Fruit fly (Drosophila melanogaster) whole organism, wandering third instar larva: ENCODE results near the gene Mst27D.
A peak's percentile ranks its signal among the peaks of the same experiment; 100 is the strongest.

Source experiments
- CG32264 ChIP-seq: fragments of 200-800 bp; sonication (Bioruptor generic); optimal IDR thresholded peaks from 2 replicates; lab custom pipeline; 2016; ENCODE audit warnings: missing biosample characterization, missing genetic modification characterization
- CG9705 ChIP-seq: fragments of 200-800 bp; sonication (Bioruptor generic); optimal IDR thresholded peaks from 2 replicates; lab custom pipeline; 2018; ENCODE audit warnings: missing biosample characterization, mild to moderate bottlenecking, missing genetic modification characterization
- Dif ChIP-seq: fragments of 200-275, 200-300 bp; sonication (Bioruptor generic); optimal IDR thresholded peaks from 2 replicates; lab custom pipeline; 2018; ENCODE audit warnings: missing biosample characterization, missing genetic modification characterization; ENCODE audit not compliant: partially characterized antibody
- HLH106 ChIP-seq: fragments of 200-800 bp; optimal IDR thresholded peaks from 3 replicates; lab custom pipeline; 2019; ENCODE audit warnings: missing biosample characterization, mild to moderate bottlenecking, missing genetic modification characterization, moderate library complexity
- Hnf4 ChIP-seq: fragments of 200-800 bp; sonication (Bioruptor generic); optimal IDR thresholded peaks from 2 replicates; lab custom pipeline; 2016; ENCODE audit warnings: missing biosample characterization, mild to moderate bottlenecking, missing genetic modification characterization
- Hr78 ChIP-seq: fragments of >200 bp; optimal IDR thresholded peaks from 2 replicates; lab custom pipeline; 2017; ENCODE audit warnings: missing biosample characterization, missing genetic modification characterization
- Hr83 ChIP-seq: fragments of 200-300 bp; sonication (Bioruptor generic); optimal IDR thresholded peaks from 2 replicates; lab custom pipeline; 2016; ENCODE audit warnings: missing biosample characterization, mild to moderate bottlenecking, missing genetic modification characterization, moderate library complexity; ENCODE audit not compliant: poor library complexity, severe bottlenecking
- Jra ChIP-seq: sonication (Bioruptor generic); optimal IDR thresholded peaks from 2 replicates; lab custom pipeline; 2016; ENCODE audit warnings: missing biosample characterization, missing genetic modification characterization
- Mio ChIP-seq: sonication (Bioruptor generic); optimal IDR thresholded peaks from 2 replicates; lab custom pipeline; 2016; ENCODE audit warnings: missing biosample characterization, missing genetic modification characterization
- Myc ChIP-seq: fragments of >200 bp; optimal IDR thresholded peaks from 2 replicates; lab custom pipeline; 2017
- N ChIP-seq: fragments of >200 bp; optimal IDR thresholded peaks from 2 replicates; lab custom pipeline; 2018; ENCODE audit warnings: missing biosample characterization, missing external identifiers, missing genetic modification characterization
- OdsH ChIP-seq: fragments of 200-800 bp; sonication (Bioruptor generic); optimal IDR thresholded peaks from 2 replicates; lab custom pipeline; 2016; ENCODE audit warnings: missing biosample characterization, mild to moderate bottlenecking, missing genetic modification characterization
- Rel ChIP-seq, 2 experiments: fragments of 200-800 bp; sonication (Bioruptor generic) in 1 of 2; optimal IDR thresholded peaks; 2 replicates in 1 of 2; 3 replicates in 1 of 2; lab custom pipeline; 2016 to 2019; ENCODE audit warnings: mild to moderate bottlenecking in 2 of 2, missing biosample characterization in 2 of 2, missing genetic modification characterization in 2 of 2, moderate library complexity in 1 of 2
- Sp1 ChIP-seq: fragments of 200-800 bp; sonication (Bioruptor generic); optimal IDR thresholded peaks from 3 replicates; lab custom pipeline; 2019; ENCODE audit warnings: missing biosample characterization, mild to moderate bottlenecking, missing genetic modification characterization, moderate library complexity
- br ChIP-seq: fragments of 200-800 bp; sonication (Bioruptor generic); optimal IDR thresholded peaks from 2 replicates; lab custom pipeline; 2016; ENCODE audit warnings: missing biosample characterization, missing genetic modification characterization
- brk ChIP-seq: fragments of 200-800 bp; sonication (Bioruptor generic); optimal IDR thresholded peaks from 2 replicates; lab custom pipeline; 2016; ENCODE audit warnings: missing biosample characterization, mild to moderate bottlenecking, missing genetic modification characterization
- dl ChIP-seq, 2 experiments: fragments of 175-275, 200-275 bp in 1 of 2; fragments of 200-275 bp in 1 of 2; sonication (Bioruptor generic); optimal IDR thresholded peaks; lab custom pipeline; 2018; ENCODE audit warnings: mild to moderate bottlenecking in 2 of 2, missing biosample characterization in 2 of 2, missing genetic modification characterization in 2 of 2, moderate library complexity in 2 of 2; ENCODE audit not compliant: partially characterized antibody in 2 of 2, insufficient read depth in 1 of 2
- dmrt93B ChIP-seq: fragments of 200-800 bp; sonication (Bioruptor generic); optimal IDR thresholded peaks from 2 replicates; lab custom pipeline; 2018; ENCODE audit warnings: missing biosample characterization, mild to moderate bottlenecking, missing genetic modification characterization
- dsf ChIP-seq: sonication (Bioruptor generic); optimal IDR thresholded peaks from 2 replicates; lab custom pipeline; 2016; ENCODE audit warnings: missing biosample characterization, missing genetic modification characterization, borderline replicate concordance
- ey ChIP-seq: fragments of 200-800 bp; sonication (Bioruptor generic); optimal IDR thresholded peaks from 2 replicates; lab custom pipeline; 2016; ENCODE audit warnings: missing biosample characterization, missing genetic modification characterization
- foxo ChIP-seq, 2 experiments: fragments of 200-800 bp; sonication (Bioruptor generic); optimal IDR thresholded peaks; 2 replicates in 1 of 2; 3 replicates in 1 of 2; lab custom pipeline; 2016 to 2017; ENCODE audit warnings: missing biosample characterization in 2 of 2, missing genetic modification characterization in 2 of 2
- fru ChIP-seq: fragments of 200-800 bp; sonication (Bioruptor generic); optimal IDR thresholded peaks from 3 replicates; lab custom pipeline; 2016; ENCODE audit warnings: missing biosample characterization, mild to moderate bottlenecking, missing genetic modification characterization
- h ChIP-seq: fragments of 200-800 bp; sonication (Bioruptor generic); optimal IDR thresholded peaks from 3 replicates; lab custom pipeline; 2016; ENCODE audit warnings: missing biosample characterization, mild to moderate bottlenecking, missing genetic modification characterization
- jim ChIP-seq: fragments of 175-275, 200-325 bp; sonication (Bioruptor generic); optimal IDR thresholded peaks from 2 replicates; lab custom pipeline; 2016; ENCODE audit warnings: missing biosample characterization, mild to moderate bottlenecking, missing genetic modification characterization
- pan ChIP-seq: fragments of >200 bp; optimal IDR thresholded peaks from 2 replicates; lab custom pipeline; 2017
- psq ChIP-seq: fragments of 200-800 bp; sonication (Bioruptor generic); optimal IDR thresholded peaks from 3 replicates; lab custom pipeline; 2017; ENCODE audit warnings: missing biosample characterization, mild to moderate bottlenecking, missing genetic modification characterization, moderate library complexity
- rgr ChIP-seq: fragments of 200-800 bp; sonication (Bioruptor generic); optimal IDR thresholded peaks from 3 replicates; lab custom pipeline; 2016; ENCODE audit warnings: missing biosample characterization, mild to moderate bottlenecking, missing genetic modification characterization
- sage ChIP-seq: fragments of 200-800 bp; sonication (Bioruptor generic); optimal IDR thresholded peaks from 2 replicates; lab custom pipeline; 2016; ENCODE audit warnings: missing biosample characterization, mild to moderate bottlenecking, missing genetic modification characterization
- sv ChIP-seq: fragments of 200-800 bp; sonication (Bioruptor generic); optimal IDR thresholded peaks from 3 replicates; lab custom pipeline; 2016; ENCODE audit warnings: missing biosample characterization, missing genetic modification characterization
- tai ChIP-seq: sonication (Bioruptor generic); optimal IDR thresholded peaks from 2 replicates; lab custom pipeline; 2016; ENCODE audit warnings: missing biosample characterization, missing genetic modification characterization
- usp ChIP-seq: fragments of >200 bp; optimal IDR thresholded peaks from 2 replicates; lab custom pipeline; 2017; ENCODE audit warnings: missing biosample characterization, missing genetic modification characterization
- woc ChIP-seq: sonication (Bioruptor generic); optimal IDR thresholded peaks from 2 replicates; lab custom pipeline; 2016; ENCODE audit warnings: missing biosample characterization, mild to moderate bottlenecking, missing genetic modification characterization

Mst27D gene

dm6 chr2L:7042150-7042811 lies 18.4 kb downstream of the Mst27D start (continued):
- no peak for TF ChIP-seq Hr78 (GFP tag; lab: Kevin White, UChicago)
- peak; percentile 40 for TF ChIP-seq psq (GFP tag; lab: Kevin White, UChicago)
- TF ChIP-seq sv, result peak; percentile 53
- TF ChIP-seq CG32264 (GFP tag; lab: Kevin White, UChicago), result no peak
- peak; percentile 41 for TF ChIP-seq rgr (GFP tag; lab: Kevin White, UChicago)
- TF ChIP-seq HLH106, result peak; percentile 38
- peak; percentile 39 for TF ChIP-seq ey
- peak; percentile 54 for TF ChIP-seq Myc (lab: Kevin White, UChicago)
- TF ChIP-seq pan (lab: Kevin White, UChicago), result no peak
- peak in 1 of 2 experiments; percentile 54 for TF ChIP-seq foxo (GFP tag; optimal IDR thresholded peaks at IDR 0.05; lab: Kevin White, UChicago)
- TF ChIP-seq Dif (GFP tag; lab: Kevin White, UChicago), result peak; percentile 16
- TF ChIP-seq, all 38 proteins: peak for 23

- peak; percentile 86 for TF ChIP-seq br (GFP tag; lab: Kevin White, UChicago)
- peak; percentile 84 for TF ChIP-seq fru (GFP tag; lab: Kevin White, UChicago)
- peak; percentile 76 for TF ChIP-seq rgr (GFP tag; lab: Kevin White, UChicago)
- TF ChIP-seq tai, result peak; percentile 68
- TF ChIP-seq psq (GFP tag; lab: Kevin White, UChicago), result peak; percentile 65
- no peak for TF ChIP-seq usp (GFP tag; lab: Kevin White, UChicago)
- no peak for TF ChIP-seq dmrt93B (GFP tag; lab: Kevin White, UChicago)
- peak; percentile 62 for TF ChIP-seq brk
- peak; percentile 16 for TF ChIP-seq CG32264 (GFP tag; lab: Kevin White, UChicago)
- peak; percentile 75 for TF ChIP-seq h (GFP tag; lab: Kevin White, UChicago)
- peak; percentile 85 for TF ChIP-seq Sp1 (GFP tag; lab: Kevin White, UChicago)
- TF ChIP-seq sage (GFP tag; lab: Kevin White, UChicago), result peak; percentile 33
- TF ChIP-seq OdsH (GFP tag; lab: Kevin White, UChicago), result peak; percentile 82
- peak; percentile 88 for TF ChIP-seq ey
- TF ChIP-seq Hr83, result no peak
- peak; percentile 66 for TF ChIP-seq HLH106
- no peak for TF ChIP-seq dl (GFP tag; optimal IDR thresholded peaks at IDR 0.05; lab: Kevin White, UChicago; ENCODE audit: insufficient read depth in 1 of 2, partially characterized antibody in 2 of 2)
- TF ChIP-seq woc (GFP tag; lab: Kevin White, UChicago), result peak; percentile 20
- TF ChIP-seq pan (lab: Kevin White, UChicago), result no peak
- peak; percentile 65 for TF ChIP-seq Jra (GFP tag; lab: Kevin White, UChicago)
- TF ChIP-seq jim (GFP tag; lab: Kevin White, UChicago), result no peak
- TF ChIP-seq Dif (GFP tag; lab: Kevin White, UChicago), result no peak
- TF ChIP-seq Hnf4 (GFP tag; lab: Kevin White, UChicago), result peak; percentile 86
- TF ChIP-seq foxo (GFP tag; optimal IDR thresholded peaks at IDR 0.05; lab: Kevin White, UChicago), result peak in 1 of 2 experiments; percentile 83
- no peak for TF ChIP-seq Myc (lab: Kevin White, UChicago)
- TF ChIP-seq sv, result no peak
Observed at dm6 chr2L:7039342-7039684, 21.3 kb downstream of the Mst27D start.

- TF ChIP-seq Rel (GFP tag; optimal IDR thresholded peaks at IDR 0.05; lab: Kevin White, UChicago) (no peak), Rel (tag; optimal IDR thresholded peaks at IDR 0.05; lab: Kevin White, UChicago) (peak; percentile 98), sv (no peak)
Observed at dm6 chr2L:7038404-7039341, 22.0 kb downstream of the Mst27D start.

DNA sequence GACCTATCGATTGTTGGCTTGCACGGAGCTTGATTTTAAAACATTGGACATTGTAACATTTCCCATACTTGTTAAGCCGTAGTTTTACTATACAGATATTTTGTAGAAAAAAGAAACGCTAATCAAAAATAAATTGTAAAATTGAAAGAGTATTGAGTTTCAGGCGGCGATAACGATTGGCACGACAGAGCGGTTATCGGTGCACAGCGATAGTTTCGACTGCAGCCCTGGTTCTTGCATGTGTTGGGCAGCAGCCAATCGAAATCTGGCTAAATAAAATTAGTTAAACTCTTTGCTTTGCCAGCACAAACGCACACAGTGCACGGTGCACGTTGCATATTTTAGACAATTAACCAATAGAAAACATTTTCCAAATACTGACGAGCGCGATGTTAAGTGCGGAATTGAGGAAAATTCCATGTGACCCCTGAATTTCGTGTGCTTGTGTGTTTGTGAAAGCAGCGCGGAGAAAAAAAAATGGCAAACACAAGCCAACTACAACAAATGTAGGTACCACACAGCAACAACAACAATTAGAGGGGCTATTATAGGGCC lies 22.8 kb downstream of the Mst27D start, which contains the start of gene milt:
milt (plus strand) TSS at position 51 of the 555 bp plus-strand sequence.
- TF ChIP-seq dsf (GFP tag; lab: Kevin White, UChicago) (no peak), rgr (GFP tag; lab: Kevin White, UChicago) (peak; percentile 22), OdsH (GFP tag; lab: Kevin White, UChicago) (no peak), sage (GFP tag; lab: Kevin White, UChicago) (no peak), woc (GFP tag; lab: Kevin White, UChicago) (no peak), N (peak; percentile 29), tai (peak; percentile 30), sv (no peak), Rel (GFP tag; optimal IDR thresholded peaks at IDR 0.05; lab: Kevin White, UChicago) (no peak), Rel (tag; optimal IDR thresholded peaks at IDR 0.05; lab: Kevin White, UChicago) (peak; percentile 30), h (GFP tag; lab: Kevin White, UChicago) (peak; percentile 16), CG9705 (no peak), Myc (lab: Kevin White, UChicago) (peak; percentile 42), ey (no peak), foxo (GFP tag; optimal IDR thresholded peaks at IDR 0.05; lab: Kevin White, UChicago) (peak in 1 of 2 experiments; percentile 7), Mio (GFP tag; lab: Kevin White, UChicago) (no peak), CG32264 (GFP tag; lab: Kevin White, UChicago) (no peak)
